Fruit fly (Drosophila melanogaster) whole organism, embryonic: ENCODE data around the gene Ekar.

Experiments
- B-H2 ChIP-seq: fragments of 200-800 bp; sonication (Bioruptor generic); optimal IDR thresholded peaks from 2 replicates; lab custom pipeline; 2018; ENCODE audit warnings: missing biosample characterization, mild to moderate bottlenecking, missing genetic modification characterization
- CG11723 ChIP-seq: fragments of 200-800 bp; sonication (Bioruptor generic); optimal IDR thresholded peaks from 2 replicates; lab custom pipeline; 2017; ENCODE audit warnings: missing biosample characterization, mild to moderate bottlenecking, missing genetic modification characterization
- CG12299 ChIP-seq: fragments of 200-800 bp; sonication (Bioruptor generic); optimal IDR thresholded peaks from 2 replicates; lab custom pipeline; 2018; ENCODE audit warnings: missing biosample characterization, mild to moderate bottlenecking, missing genetic modification characterization
- CG12659 ChIP-seq: fragments of 200-800 bp; sonication (Bioruptor generic); optimal IDR thresholded peaks from 3 replicates; lab custom pipeline; 2017; ENCODE audit warnings: mild to moderate bottlenecking, missing biosample characterization, missing genetic modification reagents, missing genetic modification characterization
- CG15601 ChIP-seq: fragments of 200-800 bp; sonication (Bioruptor generic); optimal IDR thresholded peaks from 3 replicates; lab custom pipeline; 2019; ENCODE audit warnings: missing biosample characterization, mild to moderate bottlenecking, missing genetic modification characterization, moderate library complexity
- CG17802 ChIP-seq: fragments of 200-800 bp; sonication (Bioruptor generic); optimal IDR thresholded peaks from 2 replicates; lab custom pipeline; 2018; ENCODE audit warnings: missing biosample characterization, mild to moderate bottlenecking, missing genetic modification characterization, moderate library complexity
- CG1832 ChIP-seq: fragments of 200-800 bp; sonication (Bioruptor generic); optimal IDR thresholded peaks from 2 replicates; lab custom pipeline; 2017; ENCODE audit warnings: missing biosample characterization, mild to moderate bottlenecking, missing genetic modification characterization, inconsistent platforms
- CG2129 ChIP-seq: fragments of 200-800 bp; sonication (Bioruptor generic); IDR thresholded peaks from 2 replicates; pipeline ENCODE4 v1.3.6; 2022; ENCODE audit warnings: missing biosample characterization, missing genetic modification characterization; ENCODE audit not compliant: partially characterized antibody
- CG2199 ChIP-seq: fragments of 200-800 bp; sonication (Bioruptor generic); IDR thresholded peaks from 3 replicates; pipeline ENCODE4 v1.3.6; 2022; ENCODE audit warnings: missing biosample characterization, missing genetic modification characterization
- CG30020 ChIP-seq: fragments of 200-800 bp; optimal IDR thresholded peaks from 2 replicates; lab custom pipeline; 2019; ENCODE audit warnings: missing biosample characterization, mild to moderate bottlenecking, missing genetic modification characterization, moderate library complexity
- CG9437 ChIP-seq: fragments of 200-800 bp; sonication (Bioruptor generic); optimal IDR thresholded peaks from 2 replicates; lab custom pipeline; 2018; ENCODE audit warnings: missing biosample characterization, mild to moderate bottlenecking, missing genetic modification characterization
- CTCF ChIP-seq: fragments of 200-800 bp; sonication (Bioruptor generic); optimal IDR thresholded peaks from 2 replicates; lab custom pipeline; 2017; ENCODE audit warnings: missing biosample characterization, mild to moderate bottlenecking, missing genetic modification characterization, moderate library complexity
- CkIIα-i1 ChIP-seq: fragments of 200-800 bp; sonication (Bioruptor generic); IDR thresholded peaks from 2 replicates; pipeline ENCODE4 v1.3.6; 2022; ENCODE audit warnings: missing biosample characterization, missing genetic modification characterization
- D19A ChIP-seq: fragments of 200-800 bp; optimal IDR thresholded peaks from 3 replicates; lab custom pipeline; 2019; ENCODE audit warnings: missing biosample characterization, mild to moderate bottlenecking, missing genetic modification characterization, moderate library complexity
- D19B ChIP-seq: fragments of 200-800 bp; sonication (Bioruptor generic); optimal IDR thresholded peaks from 2 replicates; lab custom pipeline; 2017; ENCODE audit warnings: missing biosample characterization, mild to moderate bottlenecking, missing genetic modification characterization
- Dp ChIP-seq: fragments of 200-800 bp; sonication (Bioruptor generic); optimal IDR thresholded peaks from 2 replicates; lab custom pipeline; 2018; ENCODE audit warnings: missing biosample characterization, mild to moderate bottlenecking, missing genetic modification characterization, moderate library complexity
- E2f2 ChIP-seq: fragments of 200-800 bp; sonication (Bioruptor generic); IDR thresholded peaks from 2 replicates; pipeline ENCODE4 v1.3.6; 2022; ENCODE audit warnings: missing biosample characterization, missing genetic modification characterization
- HHEX ChIP-seq: fragments of 200-800 bp; sonication (Bioruptor generic); optimal IDR thresholded peaks from 3 replicates; lab custom pipeline; 2017; ENCODE audit warnings: missing biosample characterization, mild to moderate bottlenecking, missing genetic modification characterization, missing genetic modification reagents
- Jarid2 ChIP-seq: fragments of 200-800 bp; sonication (Bioruptor generic); optimal IDR thresholded peaks from 3 replicates; lab custom pipeline; 2017; ENCODE audit warnings: mild to moderate bottlenecking, missing biosample characterization, missing genetic modification reagents, missing genetic modification characterization
- Med ChIP-seq: fragments of 200-800 bp; sonication (Bioruptor generic); peaks from one replicate; lab custom pipeline; 2016; ENCODE audit warnings: missing biosample characterization, missing genetic modification characterization, mild to moderate bottlenecking, inconsistent platforms, moderate library complexity
- Meics ChIP-seq: fragments of 200-800 bp; sonication (Bioruptor generic); optimal IDR thresholded peaks from 2 replicates; lab custom pipeline; 2017; ENCODE audit warnings: missing biosample characterization, mild to moderate bottlenecking, missing genetic modification characterization
- NFAT ChIP-seq: fragments of 200-800 bp; sonication (Bioruptor generic); IDR thresholded peaks from 2 replicates; pipeline ENCODE4 v1.3.6; 2022; ENCODE audit warnings: missing biosample characterization, missing genetic modification characterization
- NfI ChIP-seq: fragments of 200-800 bp; sonication (Bioruptor generic); optimal IDR thresholded peaks from 3 replicates; lab custom pipeline; 2018; ENCODE audit warnings: missing biosample characterization, mild to moderate bottlenecking, missing genetic modification characterization, moderate library complexity
- Pdp1 ChIP-seq, 2 experiments: fragments of 200-800 bp; sonication (Bioruptor generic); optimal IDR thresholded peaks; 3 replicates each; lab custom pipeline; 2016; ENCODE audit warnings: missing biosample characterization in 2 of 2, missing genetic modification characterization in 2 of 2, mild to moderate bottlenecking in 1 of 2, moderate library complexity in 1 of 2
- Six4 ChIP-seq: fragments of 200-800 bp; sonication (Bioruptor generic); optimal IDR thresholded peaks from 2 replicates; lab custom pipeline; 2016; ENCODE audit warnings: missing biosample characterization, missing genetic modification characterization
- Spps ChIP-seq: fragments of 200-800 bp; sonication (Bioruptor generic); optimal IDR thresholded peaks from 2 replicates; lab custom pipeline; 2018; ENCODE audit warnings: missing biosample characterization, mild to moderate bottlenecking, missing genetic modification characterization
- YL-1 ChIP-seq: fragments of 200-800 bp; sonication (Bioruptor generic); optimal IDR thresholded peaks from 3 replicates; lab custom pipeline; 2017; ENCODE audit warnings: missing biosample characterization, mild to moderate bottlenecking, missing genetic modification characterization
- aop ChIP-seq: fragments of 200-800 bp; sonication (Bioruptor generic); IDR thresholded peaks from 2 replicates; pipeline ENCODE4 v1.3.6; 2022; ENCODE audit warnings: missing biosample characterization, missing genetic modification characterization
- ci ChIP-seq: fragments of 200-800 bp; sonication (Bioruptor generic); IDR thresholded peaks from 3 replicates; pipeline ENCODE4 v1.3.6; 2022; ENCODE audit warnings: missing biosample characterization, missing genetic modification characterization
- crp ChIP-seq, 2 experiments: fragments of 200-800 bp; sonication (Bioruptor generic); optimal IDR thresholded peaks; 2 replicates in 1 of 2; 3 replicates in 1 of 2; lab custom pipeline; 2017; ENCODE audit warnings: missing biosample characterization in 2 of 2, missing genetic modification characterization in 2 of 2, mild to moderate bottlenecking in 1 of 2, moderate library complexity in 1 of 2
- dpn ChIP-seq, 2 experiments: fragments of 200-800 bp; sonication (Bioruptor generic); optimal IDR thresholded peaks; 3 replicates each; lab custom pipeline; 2016; ENCODE audit warnings: missing biosample characterization in 2 of 2, missing genetic modification characterization in 2 of 2
- gfzf ChIP-seq: fragments of 200-800 bp; sonication (Bioruptor generic); optimal IDR thresholded peaks from 2 replicates; lab custom pipeline; 2016; ENCODE audit warnings: missing biosample characterization, mild to moderate bottlenecking, missing genetic modification characterization, moderate library complexity
- grn ChIP-seq: fragments of 200-800 bp; sonication (Bioruptor generic); optimal IDR thresholded peaks from 3 replicates; lab custom pipeline; 2017; ENCODE audit warnings: missing biosample characterization, missing genetic modification characterization
- hkb ChIP-seq, 2 experiments: fragments of 200-800 bp in 1 of 2; fragments of >200 bp in 1 of 2; sonication (Bioruptor generic) in 1 of 2; IDR thresholded peaks in 1 of 2; optimal IDR thresholded peaks in 1 of 2; 2 replicates each; pipeline versions ENCODE4 v1.3.6 to Lab custom; 2017 to 2022; ENCODE audit warnings: missing biosample characterization in 1 of 2, missing genetic modification characterization in 1 of 2
- insv ChIP-seq, 2 experiments: fragments of 200-800 bp; sonication (Bioruptor generic); optimal IDR thresholded peaks; 3 replicates each; lab custom pipeline; 2016 to 2018; ENCODE audit warnings: missing biosample characterization in 2 of 2, missing genetic modification characterization in 2 of 2
- jing ChIP-seq: fragments of 200-800 bp; sonication (Bioruptor generic); optimal IDR thresholded peaks from 2 replicates; lab custom pipeline; 2018; ENCODE audit warnings: missing biosample characterization, mild to moderate bottlenecking, missing genetic modification characterization
- lbe ChIP-seq: fragments of 200-800 bp; sonication (Bioruptor generic); optimal IDR thresholded peaks from 2 replicates; lab custom pipeline; 2016; ENCODE audit warnings: missing biosample characterization, mild to moderate bottlenecking, missing genetic modification characterization
- onecut ChIP-seq: fragments of 200-800 bp; sonication (Bioruptor generic); IDR thresholded peaks from 2 replicates; pipeline ENCODE4 v1.3.6; 2022; ENCODE audit warnings: missing biosample characterization, missing genetic modification characterization
- repo ChIP-seq: fragments of 200-800 bp; sonication (Bioruptor generic); optimal IDR thresholded peaks from 2 replicates; lab custom pipeline; 2016; ENCODE audit warnings: missing biosample characterization, missing genetic modification characterization
- salm ChIP-seq: fragments of 200-800 bp; sonication (Bioruptor generic); optimal IDR thresholded peaks from 2 replicates; lab custom pipeline; 2018; ENCODE audit warnings: missing biosample characterization, mild to moderate bottlenecking, missing genetic modification characterization
- sim ChIP-seq: fragments of 200-800 bp; sonication (Bioruptor generic); IDR thresholded peaks from 2 replicates; pipeline ENCODE4 v1.3.6; 2022; ENCODE audit warnings: missing biosample characterization, missing genetic modification characterization
- sima ChIP-seq: fragments of 200-800 bp; sonication (Bioruptor generic); optimal IDR thresholded peaks from 2 replicates; lab custom pipeline; 2016; ENCODE audit warnings: missing biosample characterization, missing genetic modification characterization
- stwl ChIP-seq: fragments of 200-800 bp; sonication (Bioruptor generic); optimal IDR thresholded peaks from 3 replicates; lab custom pipeline; 2018; ENCODE audit warnings: missing biosample characterization, mild to moderate bottlenecking, missing genetic modification characterization, moderate library complexity
- tap ChIP-seq: fragments of 200-800 bp; optimal IDR thresholded peaks from 3 replicates; lab custom pipeline; 2019; ENCODE audit warnings: missing biosample characterization, mild to moderate bottlenecking, missing genetic modification characterization, moderate library complexity
- trh ChIP-seq: fragments of 200-800 bp; sonication (Bioruptor generic); optimal IDR thresholded peaks from 2 replicates; lab custom pipeline; 2016; ENCODE audit warnings: missing biosample characterization, missing genetic modification characterization
- tup ChIP-seq: fragments of 200-800 bp; sonication (Bioruptor generic); optimal IDR thresholded peaks from 2 replicates; lab custom pipeline; 2016; ENCODE audit warnings: missing biosample characterization, mild to moderate bottlenecking, missing genetic modification characterization, moderate library complexity
- wek ChIP-seq: fragments of 200-800 bp; sonication (Bioruptor generic); optimal IDR thresholded peaks from 3 replicates; lab custom pipeline; 2018; ENCODE audit warnings: missing biosample characterization, mild to moderate bottlenecking, missing genetic modification characterization, moderate library complexity
- zen ChIP-seq: fragments of 200-800 bp; sonication (Bioruptor generic); optimal IDR thresholded peaks from 3 replicates; lab custom pipeline; 2018; ENCODE audit warnings: missing biosample characterization, mild to moderate bottlenecking, missing genetic modification characterization, moderate library complexity

Gene Ekar

dm6 chr4:646414-647016, at the start of gene Ekar:
Gene Ekar (minus strand): TSS chr4:646556.
- peak; percentile 14 for TF ChIP-seq gfzf
- peak; percentile 3 for TF ChIP-seq stwl (tag; lab: Kevin White, UChicago)
- peak; percentile 28 for TF ChIP-seq CG11723
- TF ChIP-seq E2f2 (GFP tag; lab: Robert Waterston, UW), result 0 out of 2 replicates have a peak, but pooled peaks have one; percentile 13
- no peak for TF ChIP-seq NfI
- no peak for TF ChIP-seq trh (GFP tag; lab: Kevin White, UChicago)
- peak; percentile 91 for TF ChIP-seq CG30020 (tag; lab: Kevin White, UChicago)
- peak; percentile 90 for TF ChIP-seq CG2199 (GFP tag; lab: Robert Waterston, UW)
- peak; percentile 32 for TF ChIP-seq wek (GFP tag; lab: Kevin White, UChicago)
- peak; percentile 50 for TF ChIP-seq Med
- TF ChIP-seq CG17802, result peak; percentile 77

dm6 chr4:695845-696244, 49.5 kb upstream of the Ekar start, which contains the start of gene myo:
Gene myo (minus strand): TSS chr4:696055.
- TF ChIP-seq HHEX (GFP tag; lab: Kevin White, UChicago) (no peak), D19B (GFP tag; lab: Kevin White, UChicago) (no peak), YL-1 (peak; percentile 2), aop (GFP tag; lab: Robert Waterston, UW) (no peak), CG12659 (GFP tag; lab: Kevin White, UChicago) (peak; percentile 32), CG17802 (peak; percentile 66), B-H2 (GFP tag; lab: Kevin White, UChicago) (peak; percentile 28), Pdp1 (GFP tag; optimal IDR thresholded peaks at IDR 0.05; lab: Kevin White, UChicago) (peak in 1 of 2 experiments; percentile 59), sima (no peak), D19A (peak; percentile 19), Meics (no peak), hkb (optimal IDR thresholded peaks at IDR 0.05; lab: Kevin White, UChicago) (no peak), hkb (GFP tag; IDR thresholded peaks at IDR 0.05; lab: Robert Waterston, UW) (peak; percentile 43; the same call in 1 of the 2 replicates), jing (GFP tag; lab: Kevin White, UChicago) (no peak), crp (GFP tag; optimal IDR thresholded peaks at IDR 0.05; lab: Kevin White, UChicago) (peak in 1 of 2 experiments; percentile 72), ci (GFP tag; lab: Robert Waterston, UW) (no peak), tup (no peak), CG15601 (tag; lab: Kevin White, UChicago) (peak; percentile 49), Six4 (GFP tag; lab: Kevin White, UChicago) (no peak), repo (no peak), CG9437 (no peak), sim (GFP tag; lab: Robert Waterston, UW) (no peak), Med (peak; percentile 58), Spps (tag; lab: Kevin White, UChicago) (no peak), CG1832 (GFP tag; lab: Kevin White, UChicago) (no peak), salm (no peak), Dp (GFP tag; lab: Kevin White, UChicago) (no peak), onecut (peak; percentile 10; the same call in 1 of the 2 replicates), NFAT (GFP tag; lab: Robert Waterston, UW) (no peak), tap (tag; lab: Kevin White, UChicago) (peak; percentile 14), CkIIα-i1 (GFP tag; lab: Robert Waterston, UW) (no peak), Jarid2 (GFP tag; lab: Kevin White, UChicago) (no peak), lbe (GFP tag; lab: Kevin White, UChicago) (peak; percentile 11), CG2129 (GFP tag; lab: Robert Waterston, UW) (no peak), CG12299 (peak; percentile 38), grn (GFP tag; lab: Kevin White, UChicago) (no peak), CTCF (no peak), zen (tag; lab: Kevin White, UChicago) (no peak), insv (GFP tag; optimal IDR thresholded peaks at IDR 0.05; lab: Kevin White, UChicago) (no peak), dpn (GFP tag; optimal IDR thresholded peaks at IDR 0.05; lab: Kevin White, UChicago) (no peak)
